Worm (Caenorhabditis elegans) whole organism, L1 larva: ENCODE measurements around the gene dhps-1.
A peak's percentile ranks its signal among the peaks of the same experiment; 100 is the strongest.

Source experiments
- C16A3.4 ChIP-seq: fragments of 150-350 bp; optimal IDR thresholded peaks from 2 replicates; lab custom pipeline; 2014; ENCODE audit warnings: missing biosample characterization, missing genetic modification characterization
- C34B4.2 ChIP-seq: sonication (generic microtip); optimal IDR thresholded peaks from 2 replicates; lab custom pipeline; 2017; ENCODE audit warnings: mild to moderate bottlenecking, missing genetic modification characterization, missing compliant biosample characterization
- aha-1 ChIP-seq: fragments of 150-350 bp; optimal IDR thresholded peaks from 2 replicates; lab custom pipeline; 2014; ENCODE audit warnings: missing biosample characterization, missing genetic modification characterization
- alr-1 ChIP-seq: fragments of 200-800 bp; sonication (Bioruptor generic); optimal IDR thresholded peaks from 2 replicates; lab custom pipeline; 2018; ENCODE audit warnings: borderline replicate concordance, mild to moderate bottlenecking, missing genetic modification characterization, missing compliant biosample characterization
- ceh-8 ChIP-seq: fragments of 200-800 bp; sonication (Bioruptor generic); optimal IDR thresholded peaks from 2 replicates; lab custom pipeline; 2018; ENCODE audit warnings: mild to moderate bottlenecking, missing genetic modification characterization, moderate library complexity, missing compliant biosample characterization
- ceh-82 ChIP-seq, 3 experiments: fragments of 150-350 bp in 1 of 3; sonication (generic microtip) in 2 of 3; optimal IDR thresholded peaks; 2 replicates each; lab custom pipeline; 2014 to 2017; ENCODE audit warnings: missing biosample characterization in 3 of 3, missing genetic modification characterization in 3 of 3
- ceh-88 ChIP-seq: fragments of 200-800 bp; sonication (Bioruptor generic); IDR thresholded peaks from 2 replicates; pipeline ENCODE4 v1.3.6; 2022; ENCODE audit warnings: missing genetic modification characterization, missing compliant biosample characterization
- ceh-90 ChIP-seq: sonication (generic microtip); optimal IDR thresholded peaks from 2 replicates; lab custom pipeline; 2016; ENCODE audit warnings: missing genetic modification characterization, missing compliant biosample characterization
- dpl-1 ChIP-seq, 3 experiments: fragments of 150-350 bp in 2 of 3; sonication (generic microtip) in 1 of 3; optimal IDR thresholded peaks; 2 replicates each; lab custom pipeline; 2014 to 2017; ENCODE audit warnings: missing biosample characterization in 3 of 3, missing genetic modification characterization in 3 of 3, missing genetic modification reagents in 3 of 3
- efl-1 ChIP-seq, 4 experiments: fragments of 150-350 bp; optimal IDR thresholded peaks in 3 of 4; peaks in 1 of 4; 1 replicate in 1 of 4; 2 replicates in 3 of 4; lab custom pipeline; 2014; ENCODE audit warnings: missing biosample characterization in 2 of 4, missing genetic modification characterization in 2 of 4, missing genetic modification reagents in 2 of 4
- efl-3 ChIP-seq: fragments of 200-800 bp; sonication (Bioruptor generic); optimal IDR thresholded peaks from 2 replicates; lab custom pipeline; 2018; ENCODE audit warnings: mild to moderate bottlenecking, missing genetic modification characterization, missing compliant biosample characterization
- egl-27 ChIP-seq, 2 experiments: fragments of 150-350 bp in 1 of 2; sonication (generic microtip); optimal IDR thresholded peaks; 3 replicates each; lab custom pipeline; 2017 to 2018; ENCODE audit warnings: missing biosample characterization in 2 of 2, missing genetic modification characterization in 2 of 2, missing genetic modification reagents in 2 of 2
- elt-2 ChIP-seq: sonication (generic microtip); optimal IDR thresholded peaks from 2 replicates; lab custom pipeline; 2016; ENCODE audit warnings: missing genetic modification characterization, mild to moderate bottlenecking, inconsistent platforms, missing compliant biosample characterization, missing genetic modification reagents
- fkh-4 ChIP-seq: sonication (generic microtip); optimal IDR thresholded peaks from 2 replicates; lab custom pipeline; 2016; ENCODE audit warnings: missing compliant biosample characterization, missing genetic modification characterization, borderline replicate concordance
- fkh-8 ChIP-seq: sonication (generic microtip); optimal IDR thresholded peaks from 2 replicates; lab custom pipeline; 2016; ENCODE audit warnings: mild to moderate bottlenecking, missing genetic modification characterization, missing compliant biosample characterization
- fos-1 ChIP-seq: fragments of 150-350 bp; optimal IDR thresholded peaks from 2 replicates; lab custom pipeline; 2014; ENCODE audit warnings: missing biosample characterization, missing genetic modification characterization
- hlh-4 ChIP-seq: sonication (generic microtip); optimal IDR thresholded peaks from 2 replicates; lab custom pipeline; 2016; ENCODE audit warnings: mild to moderate bottlenecking, missing genetic modification characterization, missing compliant biosample characterization
- hpl-2 ChIP-seq: fragments of 150-350 bp; optimal IDR thresholded peaks from 2 replicates; lab custom pipeline; 2014; ENCODE audit warnings: missing biosample characterization, missing genetic modification reagents, missing genetic modification characterization
- irx-1 ChIP-seq: sonication (generic microtip); optimal IDR thresholded peaks from 2 replicates; lab custom pipeline; 2016; ENCODE audit warnings: missing genetic modification characterization, missing compliant biosample characterization
- isw-1 ChIP-seq: fragments of 200-800 bp; sonication (Bioruptor generic); IDR thresholded peaks from 2 replicates; pipeline ENCODE4 v1.3.6; 2022; ENCODE audit warnings: missing genetic modification characterization, missing compliant biosample characterization
- lin-14 ChIP-seq: fragments of 200-800 bp; sonication (Bioruptor generic); optimal IDR thresholded peaks from 2 replicates; lab custom pipeline; 2018; ENCODE audit warnings: mild to moderate bottlenecking, missing genetic modification characterization, moderate library complexity, missing compliant biosample characterization
- mab-9 ChIP-seq: fragments of 200-800 bp; sonication (Bioruptor generic); IDR thresholded peaks from 2 replicates; pipeline ENCODE4 v1.3.6; 2022; ENCODE audit warnings: missing genetic modification reagents, missing genetic modification characterization, missing compliant biosample characterization
- mdl-1 ChIP-seq, 2 experiments: fragments of 150-350 bp; optimal IDR thresholded peaks; 2 replicates each; lab custom pipeline; 2014 to 2017; ENCODE audit warnings: missing biosample characterization in 2 of 2, missing genetic modification characterization in 2 of 2, inconsistent platforms in 1 of 2
- nhr-47 ChIP-seq: sonication (generic microtip); optimal IDR thresholded peaks from 2 replicates; lab custom pipeline; 2016; ENCODE audit warnings: mild to moderate bottlenecking, missing genetic modification characterization, moderate library complexity, missing compliant biosample characterization
- nhr-84 ChIP-seq: sonication (generic microtip); optimal IDR thresholded peaks from 2 replicates; lab custom pipeline; 2017; ENCODE audit warnings: missing biosample characterization, missing genetic modification characterization
- nhr-85 ChIP-seq: sonication (generic microtip); peaks from one replicate; lab custom pipeline; 2016; ENCODE audit warnings: missing genetic modification characterization, inconsistent platforms, missing compliant biosample characterization
- pag-3 ChIP-seq: sonication (generic microtip); optimal IDR thresholded peaks from 2 replicates; lab custom pipeline; 2017; ENCODE audit warnings: missing genetic modification characterization, mild to moderate bottlenecking, missing compliant biosample characterization, antibody characterized with exemption, borderline replicate concordance; ENCODE audit not compliant: insufficient read depth
- pqm-1 ChIP-seq: sonication (generic microtip); optimal IDR thresholded peaks from 3 replicates; lab custom pipeline; 2017; ENCODE audit warnings: missing biosample characterization, missing genetic modification characterization
- rnt-1 ChIP-seq: sonication (generic microtip); optimal IDR thresholded peaks from 2 replicates; lab custom pipeline; 2016; ENCODE audit warnings: mild to moderate bottlenecking, missing genetic modification characterization, moderate library complexity, missing compliant biosample characterization
- skn-1 ChIP-seq: fragments of 150-350 bp; optimal IDR thresholded peaks from 2 replicates; lab custom pipeline; 2014; ENCODE audit warnings: missing biosample characterization, missing genetic modification characterization
- snu-23 ChIP-seq: sonication (generic microtip); optimal IDR thresholded peaks from 2 replicates; lab custom pipeline; 2016; ENCODE audit warnings: missing genetic modification characterization, missing compliant biosample characterization
- sox-4 ChIP-seq: sonication (generic microtip); optimal IDR thresholded peaks from 2 replicates; lab custom pipeline; 2016; ENCODE audit warnings: missing genetic modification characterization, missing compliant biosample characterization
- tlp-1 ChIP-seq: fragments of 150-350 bp; optimal IDR thresholded peaks from 2 replicates; lab custom pipeline; 2014; ENCODE audit warnings: missing biosample characterization, missing genetic modification characterization
- unc-62 ChIP-seq: fragments of 150-350 bp; optimal IDR thresholded peaks from 2 replicates; lab custom pipeline; 2014; ENCODE audit warnings: missing biosample characterization, missing genetic modification reagents, missing genetic modification characterization
- unc-86 ChIP-seq: sonication (generic microtip); optimal IDR thresholded peaks from 2 replicates; lab custom pipeline; 2016; ENCODE audit warnings: missing genetic modification characterization, missing compliant biosample characterization
- unc-98 ChIP-seq: fragments of 200-800 bp; sonication (Bioruptor generic); IDR thresholded peaks from 2 replicates; pipeline ENCODE4 v1.3.6; 2022; ENCODE audit warnings: missing genetic modification characterization, missing compliant biosample characterization
- vab-15 ChIP-seq: sonication (generic microtip); optimal IDR thresholded peaks from 2 replicates; lab custom pipeline; 2017; ENCODE audit warnings: missing genotype, mild to moderate bottlenecking, missing genetic modification characterization, missing compliant biosample characterization
- xbp-1 ChIP-seq: sonication (generic microtip); optimal IDR thresholded peaks from 2 replicates; lab custom pipeline; 2016; ENCODE audit warnings: missing genetic modification characterization, missing compliant biosample characterization

Gene dhps-1

ce11 chrII:12027697-12028245 is 35.0 kb downstream of the dhps-1 start, which contains the start of gene Y17G7B.8:
Y17G7B.8 (minus strand) TSS chrII:12027747.
- no peak for TF ChIP-seq mdl-1 (tag; optimal IDR thresholded peaks at IDR 0.05; lab: Kevin White, UChicago)
- TF ChIP-seq irx-1 (tag; lab: Kevin White, UChicago): no peak
- peak; percentile 47 for TF ChIP-seq elt-2 (tag; lab: Kevin White, UChicago)
- no peak for TF ChIP-seq unc-86 (tag; lab: Kevin White, UChicago)
- no peak for TF ChIP-seq efl-1 (optimal IDR thresholded peaks at IDR 0.05; lab: Kevin White, UChicago)
- peak in 1 of 2 experiments; percentile 34 for TF ChIP-seq efl-1 (GFP tag; optimal IDR thresholded peaks at IDR 0.05 in 1 of 2; lab: Kevin White, UChicago)
- TF ChIP-seq, all 84 proteins: peak for 2

- no peak for TF ChIP-seq efl-3 (GFP tag; lab: Kevin White, UChicago)
- no peak for TF ChIP-seq fkh-8
- TF ChIP-seq fkh-4 (tag; lab: Kevin White, UChicago): no peak
- no peak for TF ChIP-seq ceh-82 (tag; optimal IDR thresholded peaks at IDR 0.05; lab: Kevin White, UChicago)
- no peak for TF ChIP-seq irx-1 (tag; lab: Kevin White, UChicago)
- TF ChIP-seq C16A3.4 (tag; lab: Kevin White, UChicago): no peak
- no peak for TF ChIP-seq hpl-2 (GFP tag; lab: Kevin White, UChicago)
- no peak for TF ChIP-seq isw-1 (GFP tag; lab: Robert Waterston, UW)
- no peak for TF ChIP-seq mab-9
- no peak for TF ChIP-seq tlp-1 (tag; lab: Kevin White, UChicago)
- TF ChIP-seq alr-1 (tag; lab: Kevin White, UChicago): no peak
- TF ChIP-seq unc-62: no peak
- TF ChIP-seq nhr-84 (tag; lab: Kevin White, UChicago): no peak
- TF ChIP-seq unc-98 (GFP tag; lab: Robert Waterston, UW): no peak
- no peak for TF ChIP-seq ceh-90 (tag; lab: Kevin White, UChicago)
- no peak for TF ChIP-seq vab-15 (tag; lab: Kevin White, UChicago)
- TF ChIP-seq, all 84 proteins: peak for 0
Measured at ce11 chrII:12028707-12029106, 35.9 kb downstream of the dhps-1 start.

DNA sequence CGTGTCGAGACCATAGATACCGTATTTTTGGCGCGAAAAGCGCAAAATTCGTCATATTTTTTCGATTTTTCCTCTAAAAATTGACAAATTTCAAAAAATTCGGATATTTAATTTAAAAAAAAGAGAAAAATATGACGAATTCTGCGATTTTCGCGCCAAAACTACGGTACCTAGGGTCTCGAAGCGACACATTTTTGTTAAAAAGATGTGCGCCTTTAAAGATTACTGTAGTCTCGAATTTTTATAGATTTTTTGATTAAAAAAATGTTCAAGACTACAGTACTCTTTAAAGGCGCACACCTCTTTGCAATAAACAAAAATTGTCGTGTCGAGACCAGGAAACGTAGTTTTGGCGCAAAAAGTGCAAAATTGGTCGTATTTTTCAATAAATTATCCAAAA is 43.3 kb downstream of the dhps-1 start:
- no peak for TF ChIP-seq sox-4 (tag; lab: Kevin White, UChicago)
- no peak for TF ChIP-seq xbp-1 (tag; lab: Kevin White, UChicago)
- no peak for TF ChIP-seq ceh-82 (tag; optimal IDR thresholded peaks at IDR 0.05; lab: Kevin White, UChicago)

ce11 chrII:12036516-12036915 is 43.7 kb downstream of the dhps-1 start, which contains the start of gene cyn-16:
cyn-16 (minus strand) TSS chrII:12036742.
- TF ChIP-seq mdl-1 (tag; optimal IDR thresholded peaks at IDR 0.05; lab: Kevin White, UChicago) (no peak), efl-1 (optimal IDR thresholded peaks at IDR 0.05; lab: Kevin White, UChicago) (no peak), efl-1 (GFP tag; optimal IDR thresholded peaks at IDR 0.05 in 1 of 2; lab: Kevin White, UChicago) (peak in 1 of 2 experiments; percentile 49)

- TF ChIP-seq elt-2 (tag; lab: Kevin White, UChicago) (no peak), nhr-85 (tag; lab: Kevin White, UChicago) (peak; percentile 62)
Measured at ce11 chrII:12039039-12039438, 46.2 kb downstream of the dhps-1 start, which contains the start of gene tpi-1. tpi-1 (minus strand) TSS chrII:12039139.

- no peak for TF ChIP-seq fos-1 (tag; lab: Kevin White, UChicago)
- TF ChIP-seq C34B4.2 (tag; lab: Kevin White, UChicago): no peak
- no peak for TF ChIP-seq fkh-4 (tag; lab: Kevin White, UChicago)
- TF ChIP-seq ceh-88 (GFP tag; lab: Robert Waterston, UW): no peak
- no peak for TF ChIP-seq hlh-4 (tag; lab: Kevin White, UChicago)
- TF ChIP-seq pag-3: no peak
- TF ChIP-seq egl-27 (tag; optimal IDR thresholded peaks at IDR 0.05; lab: Kevin White, UChicago): no peak
- TF ChIP-seq sox-4 (tag; lab: Kevin White, UChicago): no peak
- TF ChIP-seq skn-1 (tag; lab: Kevin White, UChicago): peak; percentile 26
- no peak for TF ChIP-seq ceh-90 (tag; lab: Kevin White, UChicago)
- no peak for TF ChIP-seq hpl-2 (GFP tag; lab: Kevin White, UChicago)
- TF ChIP-seq rnt-1 (tag; lab: Kevin White, UChicago): no peak
- peak; percentile 13 for TF ChIP-seq xbp-1 (tag; lab: Kevin White, UChicago)
- no peak for TF ChIP-seq irx-1 (tag; lab: Kevin White, UChicago)
- TF ChIP-seq pqm-1: no peak
- TF ChIP-seq nhr-47 (tag; lab: Kevin White, UChicago): peak; percentile 61
- TF ChIP-seq C16A3.4 (tag; lab: Kevin White, UChicago): peak; percentile 27
- no peak for TF ChIP-seq vab-15 (tag; lab: Kevin White, UChicago)
- peak; percentile 80 for TF ChIP-seq aha-1 (tag; lab: Kevin White, UChicago)
- peak in 2 of 3 experiments; percentile 21 to 27 for TF ChIP-seq dpl-1 (GFP tag; optimal IDR thresholded peaks at IDR 0.05; lab: Kevin White, UChicago)
- peak in 1 of 2 experiments; percentile 33 for TF ChIP-seq mdl-1 (tag; optimal IDR thresholded peaks at IDR 0.05; lab: Kevin White, UChicago)
- TF ChIP-seq ceh-8 (GFP tag; lab: Kevin White, UChicago): no peak
- peak; percentile 80 for TF ChIP-seq snu-23
- peak in 1 of 3 experiments; percentile 54 for TF ChIP-seq ceh-82 (tag; optimal IDR thresholded peaks at IDR 0.05; lab: Kevin White, UChicago)
- no peak for TF ChIP-seq lin-14 (GFP tag; lab: Kevin White, UChicago)
Measured at ce11 chrII:12040167-12040566, 47.4 kb downstream of the dhps-1 start.
